Worm (Caenorhabditis elegans): ENCODE data around the gene sri-19.

DNA sequence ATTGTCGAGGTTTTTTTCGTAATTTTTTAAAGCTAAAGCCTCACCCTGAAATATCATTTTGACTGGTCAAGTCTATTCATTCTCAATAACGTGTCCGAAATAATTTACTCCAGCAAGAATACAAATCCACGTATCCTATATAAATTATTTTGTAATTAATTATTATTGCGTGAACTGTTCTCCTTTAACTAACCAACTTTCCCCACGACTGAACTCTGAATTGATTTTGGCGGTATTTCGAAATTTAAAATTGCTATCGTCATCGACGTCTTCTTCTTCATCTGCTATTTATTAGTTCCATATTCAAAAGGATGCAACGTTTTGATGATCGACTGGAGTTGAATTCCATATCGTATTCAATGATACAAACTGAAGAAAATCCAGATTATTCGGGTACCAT lies 8.2 kb downstream of the sri-19 start, which contains the start of the genes aqp-3 and Y69E1A.8:
- TF ChIP-seq fkh-10 (GFP tag; optimal IDR thresholded peaks at IDR 0.05): no peak
- no peak for TF ChIP-seq tlp-1 (tag; optimal IDR thresholded peaks at IDR 0.05)
- TF ChIP-seq unc-62 (GFP tag; optimal IDR thresholded peaks at IDR 0.05): no peak

All from whole organism, L1 larva.